Worm (Caenorhabditis elegans): ENCODE data around the gene suca-1.

The suca-1 gene

ce11 chrX:10916194-10916593 is 16.3 kb upstream of the suca-1 start:
- no peak for TF ChIP-seq ztf-23 (GFP tag; IDR thresholded peaks at IDR 0.05)
- no peak for TF ChIP-seq ztf-29 (GFP tag; IDR thresholded peaks at IDR 0.05)
- TF ChIP-seq cog-1 (tag; optimal IDR thresholded peaks at IDR 0.05) = no peak
- TF ChIP-seq klf-2 (GFP tag; conservative IDR thresholded peaks at IDR 0.05) = no peak
- no peak for TF ChIP-seq tab-1 (GFP tag; IDR thresholded peaks at IDR 0.05)
- TF ChIP-seq med-1 (GFP tag; optimal IDR thresholded peaks at IDR 0.05; ENCODE audit: insufficient read depth) = no peak
- TF ChIP-seq T22C8.4 (GFP tag; IDR thresholded peaks at IDR 0.05) = no peak

- TF ChIP-seq flt-1 (GFP tag; IDR thresholded peaks at IDR 0.05) (no peak), T22C8.4 (GFP tag; IDR thresholded peaks at IDR 0.05) (no peak), med-1 (GFP tag; optimal IDR thresholded peaks at IDR 0.05; ENCODE audit: insufficient read depth) (no peak), ztf-23 (GFP tag; IDR thresholded peaks at IDR 0.05) (no peak), klf-2 (GFP tag; conservative IDR thresholded peaks at IDR 0.05) (no peak), ztf-29 (GFP tag; IDR thresholded peaks at IDR 0.05) (no peak), ref-1 (GFP tag; conservative IDR thresholded peaks at IDR 0.05) (no peak), cog-1 (tag; optimal IDR thresholded peaks at IDR 0.05) (no peak), tab-1 (GFP tag; IDR thresholded peaks at IDR 0.05) (no peak)
Observed at ce11 chrX:10914421-10915277, 14.7 kb upstream of the suca-1 start.

ce11 chrX:10913981-10914380 is 14.1 kb upstream of the suca-1 start, which contains the start of gene F47B10.9:
Gene F47B10.9, minus strand, starts transcription at chrX:10914081.
- TF ChIP-seq tab-1 (GFP tag; IDR thresholded peaks at IDR 0.05) (no peak), klf-2 (GFP tag; conservative IDR thresholded peaks at IDR 0.05) (no peak), ztf-29 (GFP tag; IDR thresholded peaks at IDR 0.05) (no peak), ref-1 (GFP tag; conservative IDR thresholded peaks at IDR 0.05) (no peak), ztf-23 (GFP tag; IDR thresholded peaks at IDR 0.05) (no peak), T22C8.4 (GFP tag; IDR thresholded peaks at IDR 0.05) (no peak), flt-1 (GFP tag; IDR thresholded peaks at IDR 0.05) (no peak), med-1 (GFP tag; optimal IDR thresholded peaks at IDR 0.05; ENCODE audit: insufficient read depth) (no peak), cog-1 (tag; optimal IDR thresholded peaks at IDR 0.05) (no peak)

- TF ChIP-seq ztf-29 (GFP tag; IDR thresholded peaks at IDR 0.05) (no peak), ztf-23 (GFP tag; IDR thresholded peaks at IDR 0.05) (no peak), T22C8.4 (GFP tag; IDR thresholded peaks at IDR 0.05) (no peak), tab-1 (GFP tag; IDR thresholded peaks at IDR 0.05) (no peak), cog-1 (tag; optimal IDR thresholded peaks at IDR 0.05) (no peak), med-1 (GFP tag; optimal IDR thresholded peaks at IDR 0.05; ENCODE audit: insufficient read depth) (no peak), klf-2 (GFP tag; conservative IDR thresholded peaks at IDR 0.05) (no peak), flt-1 (GFP tag; IDR thresholded peaks at IDR 0.05) (no peak), ref-1 (GFP tag; conservative IDR thresholded peaks at IDR 0.05) (no peak)
Observed at ce11 chrX:10910716-10911115, 10.8 kb upstream of the suca-1 start, which contains the start of gene F47B10.8. Gene F47B10.8, minus strand, starts transcription at chrX:10910816.

- no peak for TF ChIP-seq ref-1 (GFP tag; conservative IDR thresholded peaks at IDR 0.05)
- no peak for TF ChIP-seq flt-1 (GFP tag; IDR thresholded peaks at IDR 0.05)
- TF ChIP-seq ztf-23 (GFP tag; IDR thresholded peaks at IDR 0.05) = no peak
- TF ChIP-seq klf-2 (GFP tag; conservative IDR thresholded peaks at IDR 0.05) = no peak
- TF ChIP-seq ztf-29 (GFP tag; IDR thresholded peaks at IDR 0.05) = no peak
- TF ChIP-seq med-1 (GFP tag; optimal IDR thresholded peaks at IDR 0.05; ENCODE audit: insufficient read depth) = no peak
- no peak for TF ChIP-seq cog-1 (tag; optimal IDR thresholded peaks at IDR 0.05)
- no peak for TF ChIP-seq T22C8.4 (GFP tag; IDR thresholded peaks at IDR 0.05)
- no peak for TF ChIP-seq tab-1 (GFP tag; IDR thresholded peaks at IDR 0.05)
Observed at ce11 chrX:10909661-10910060, 9.7 kb upstream of the suca-1 start.

ce11 chrX:10907418-10907817 is 7.5 kb upstream of the suca-1 start:
- TF ChIP-seq ref-1 (GFP tag; conservative IDR thresholded peaks at IDR 0.05) (no peak), flt-1 (GFP tag; IDR thresholded peaks at IDR 0.05) (no peak), ztf-23 (GFP tag; IDR thresholded peaks at IDR 0.05) (no peak)

DNA sequence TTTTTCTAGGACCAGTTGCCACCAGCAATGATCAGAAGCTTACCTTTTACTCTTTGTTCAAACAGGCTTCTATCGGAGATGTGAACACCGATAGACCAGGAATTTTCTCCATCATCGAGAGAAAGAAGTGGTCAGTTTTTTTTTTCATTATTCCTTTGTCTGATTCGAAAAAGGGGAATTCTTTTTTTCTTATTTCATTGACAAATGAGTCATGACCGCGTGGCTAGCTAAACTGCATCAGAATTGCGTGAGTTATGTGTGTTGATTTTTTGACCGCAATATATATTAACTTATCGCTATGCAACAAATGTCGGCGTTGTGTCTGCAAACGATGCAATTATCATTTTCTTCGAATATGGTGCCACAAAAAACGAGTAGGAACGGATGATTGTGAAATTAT is 3.5 kb upstream of the suca-1 start:
- TF ChIP-seq tab-1 (GFP tag; IDR thresholded peaks at IDR 0.05) (no peak), klf-2 (GFP tag; conservative IDR thresholded peaks at IDR 0.05) (no peak), T22C8.4 (GFP tag; IDR thresholded peaks at IDR 0.05) (no peak), ztf-23 (GFP tag; IDR thresholded peaks at IDR 0.05) (no peak), cog-1 (tag; optimal IDR thresholded peaks at IDR 0.05) (no peak), med-1 (GFP tag; optimal IDR thresholded peaks at IDR 0.05; ENCODE audit: insufficient read depth) (no peak), ztf-29 (GFP tag; IDR thresholded peaks at IDR 0.05) (no peak), ref-1 (GFP tag; conservative IDR thresholded peaks at IDR 0.05) (no peak), flt-1 (GFP tag; IDR thresholded peaks at IDR 0.05) (no peak)

- TF ChIP-seq ztf-29 (GFP tag; IDR thresholded peaks at IDR 0.05) (no peak), T22C8.4 (GFP tag; IDR thresholded peaks at IDR 0.05) (no peak), tab-1 (GFP tag; IDR thresholded peaks at IDR 0.05) (no peak), klf-2 (GFP tag; conservative IDR thresholded peaks at IDR 0.05) (no peak), ref-1 (GFP tag; conservative IDR thresholded peaks at IDR 0.05) (no peak), med-1 (GFP tag; optimal IDR thresholded peaks at IDR 0.05; ENCODE audit: insufficient read depth) (no peak), cog-1 (tag; optimal IDR thresholded peaks at IDR 0.05) (no peak)
Observed at ce11 chrX:10902723-10903322, 2.9 kb upstream of the suca-1 start, which contains the start of gene acbp-3. Gene acbp-3, plus strand, starts transcription at chrX:10903272.

- TF ChIP-seq klf-2 (GFP tag; conservative IDR thresholded peaks at IDR 0.05) (no peak), T22C8.4 (GFP tag; IDR thresholded peaks at IDR 0.05) (no peak), med-1 (GFP tag; optimal IDR thresholded peaks at IDR 0.05; ENCODE audit: insufficient read depth) (no peak), ztf-23 (GFP tag; IDR thresholded peaks at IDR 0.05) (no peak), flt-1 (GFP tag; IDR thresholded peaks at IDR 0.05) (no peak), tab-1 (GFP tag; IDR thresholded peaks at IDR 0.05) (no peak), cog-1 (tag; optimal IDR thresholded peaks at IDR 0.05) (no peak)
Observed at ce11 chrX:10901766-10902165, 1.9 kb upstream of the suca-1 start.
